Worm (Caenorhabditis elegans) whole organism, L4 larva: Measurements from ENCODE around the gene srj-44.

Source experiments
- ama-1 ChIP-seq: fragments of 150-350 bp; optimal IDR thresholded peaks from 2 replicates; lab custom pipeline; 2014; ENCODE audit warnings: inconsistent platforms, mixed read lengths
- ces-1 ChIP-seq: fragments of 150-350 bp; sonication (generic microtip); optimal IDR thresholded peaks from 4 replicates; lab custom pipeline; 2014; ENCODE audit warnings: missing biosample characterization, missing genetic modification reagents, missing genetic modification characterization
- fkh-10 ChIP-seq: fragments of 150-350 bp; optimal IDR thresholded peaks from 2 replicates; lab custom pipeline; 2014; ENCODE audit warnings: missing biosample characterization, missing genetic modification reagents, missing genetic modification characterization
- lin-15B ChIP-seq: fragments of 150-350 bp; sonication (generic microtip); optimal IDR thresholded peaks from 3 replicates; lab custom pipeline; 2014; ENCODE audit warnings: missing biosample characterization, missing genetic modification characterization
- mdl-1 ChIP-seq, 2 experiments: fragments of 150-350 bp in 1 of 2; sonication (generic microtip) in 1 of 2; optimal IDR thresholded peaks; 2 replicates each; lab custom pipeline; 2014 to 2017; ENCODE audit warnings: missing biosample characterization in 2 of 2, missing genetic modification characterization in 2 of 2
- nhr-11 ChIP-seq: fragments of 150-350 bp; optimal IDR thresholded peaks from 2 replicates; lab custom pipeline; 2014; ENCODE audit warnings: missing biosample characterization, missing genetic modification characterization
- nhr-77 ChIP-seq: fragments of 150-350 bp; optimal IDR thresholded peaks from 2 replicates; lab custom pipeline; 2014; ENCODE audit warnings: missing biosample characterization, missing genetic modification characterization
- pqm-1 ChIP-seq: sonication (generic microtip); optimal IDR thresholded peaks from 2 replicates; lab custom pipeline; 2017; ENCODE audit warnings: missing biosample characterization, missing genetic modification characterization
- skn-1 ChIP-seq: fragments of 150-350 bp; optimal IDR thresholded peaks from 2 replicates; lab custom pipeline; 2014; ENCODE audit warnings: missing biosample characterization, missing genetic modification characterization

DNA sequence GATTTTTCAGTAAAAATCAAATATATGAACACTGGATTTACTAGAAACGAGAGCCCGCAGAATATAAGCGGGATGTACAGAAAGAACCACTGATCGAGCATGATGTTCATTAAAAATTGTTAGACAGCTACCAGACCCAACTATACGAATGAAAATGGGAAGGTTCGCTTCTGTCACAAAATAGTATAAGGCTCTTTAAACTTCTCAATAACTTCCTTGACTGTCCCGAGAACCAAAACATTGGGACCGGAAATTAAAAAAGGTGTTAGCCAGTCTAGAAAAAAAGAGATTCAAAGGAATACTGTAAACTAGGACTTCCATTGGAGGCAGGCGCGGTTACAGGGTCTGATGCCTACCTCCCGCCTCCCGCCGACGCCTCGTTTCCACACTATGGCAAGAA lies 12.2 kb upstream of the srj-44 start, which contains the start of gene srj-55:
- TF ChIP-seq nhr-11 (tag; lab: Kevin White, UChicago): no peak
- TF ChIP-seq skn-1 (tag; lab: Kevin White, UChicago): no peak
- no peak for TF ChIP-seq pqm-1 (tag; lab: Kevin White, UChicago)
- TF ChIP-seq fkh-10 (GFP tag; lab: Kevin White, UChicago): no peak
- no peak for TF ChIP-seq ces-1 (GFP tag; lab: Kevin White, UChicago)
- TF ChIP-seq ama-1: no peak
- no peak for TF ChIP-seq lin-15B (tag; lab: Kevin White, UChicago)
- TF ChIP-seq mdl-1 (tag; optimal IDR thresholded peaks at IDR 0.05; lab: Kevin White, UChicago): no peak
- TF ChIP-seq nhr-77: no peak
